Fruit fly (Drosophila melanogaster) whole organism, adult: ENCODE data around the gene Dmtn.

Experiments used
- CG11617 ChIP-seq: fragments of 200-800 bp; sonication (Bioruptor generic); optimal IDR thresholded peaks from 2 replicates; lab custom pipeline; 2017; ENCODE audit warnings: mild to moderate bottlenecking, missing biosample characterization, missing genetic modification reagents, missing genetic modification characterization
- CG12768 ChIP-seq: fragments of 200-800 bp; sonication (Bioruptor generic); optimal IDR thresholded peaks from 2 replicates; lab custom pipeline; 2017; ENCODE audit warnings: missing biosample characterization, missing genetic modification characterization, mild to moderate bottlenecking, moderate library complexity, missing genetic modification reagents
- CG14711 ChIP-seq: fragments of 200-800 bp; sonication (Bioruptor generic); optimal IDR thresholded peaks from 2 replicates; lab custom pipeline; 2018; ENCODE audit warnings: missing biosample characterization, mild to moderate bottlenecking, missing genetic modification characterization, moderate library complexity
- CG1620 ChIP-seq: fragments of 200-800 bp; sonication (Bioruptor generic); optimal IDR thresholded peaks from 2 replicates; lab custom pipeline; 2016; ENCODE audit warnings: missing biosample characterization, missing genetic modification characterization
- CG33017 ChIP-seq: fragments of 200-800 bp; sonication (Bioruptor generic); optimal IDR thresholded peaks from 2 replicates; lab custom pipeline; 2018; ENCODE audit warnings: missing biosample characterization, mild to moderate bottlenecking, missing genetic modification characterization, moderate library complexity
- CG5204 ChIP-seq: fragments of 200-800 bp; sonication (Bioruptor generic); optimal IDR thresholded peaks from 2 replicates; lab custom pipeline; 2016; ENCODE audit warnings: missing biosample characterization, missing genetic modification characterization
- CG7045 ChIP-seq: fragments of 200-800 bp; sonication (Bioruptor generic); optimal IDR thresholded peaks from 2 replicates; lab custom pipeline; 2017; ENCODE audit warnings: missing biosample characterization, mild to moderate bottlenecking, missing genetic modification characterization
- CG7101 ChIP-seq: fragments of 200-800 bp; sonication (Bioruptor generic); optimal IDR thresholded peaks from 2 replicates; lab custom pipeline; 2018; ENCODE audit warnings: missing biosample characterization, mild to moderate bottlenecking, missing genetic modification characterization, moderate library complexity
- Clk ChIP-seq: fragments of 200-800 bp; sonication (Bioruptor generic); optimal IDR thresholded peaks from 2 replicates; lab custom pipeline; 2017; ENCODE audit warnings: missing biosample characterization, missing genetic modification characterization
- Crg-1 ChIP-seq: fragments of 200-800 bp; sonication (Bioruptor generic); optimal IDR thresholded peaks from 2 replicates; lab custom pipeline; 2016; ENCODE audit warnings: missing biosample characterization, missing genetic modification characterization
- Hr96 ChIP-seq: fragments of 200-800 bp; sonication (Bioruptor generic); optimal IDR thresholded peaks from 2 replicates; lab custom pipeline; 2016; ENCODE audit warnings: missing biosample characterization, missing genetic modification characterization
- Mnt ChIP-seq: fragments of 200-800 bp; sonication (Bioruptor generic); optimal IDR thresholded peaks from 2 replicates; lab custom pipeline; 2016; ENCODE audit warnings: missing biosample characterization, mild to moderate bottlenecking, missing genetic modification characterization
- bab1 ChIP-seq: fragments of 200-800 bp; sonication (Bioruptor generic); optimal IDR thresholded peaks from 3 replicates; lab custom pipeline; 2019; ENCODE audit warnings: missing biosample characterization, mild to moderate bottlenecking, missing genetic modification characterization, moderate library complexity
- cic ChIP-seq: fragments of 200-800 bp; sonication (Bioruptor generic); optimal IDR thresholded peaks from 2 replicates; lab custom pipeline; 2017; ENCODE audit warnings: missing biosample characterization, mild to moderate bottlenecking, missing genetic modification characterization, moderate library complexity
- cnc ChIP-seq, 2 experiments: fragments of >200 bp; optimal IDR thresholded peaks; 2 replicates each; lab custom pipeline; 2017
- kay ChIP-seq: fragments of 200-800 bp; sonication (Bioruptor generic); peaks from one replicate; lab custom pipeline; 2016; ENCODE audit warnings: missing biosample characterization, missing genetic modification characterization, borderline replicate concordance
- ovo ChIP-seq: fragments of 200-800 bp; sonication (Bioruptor generic); optimal IDR thresholded peaks from 2 replicates; lab custom pipeline; 2016; ENCODE audit warnings: missing biosample characterization, missing genetic modification characterization
- pad ChIP-seq: fragments of 200-800 bp; sonication (Bioruptor generic); optimal IDR thresholded peaks from 3 replicates; lab custom pipeline; 2017; ENCODE audit warnings: missing biosample characterization, missing genetic modification characterization, mild to moderate bottlenecking, moderate library complexity, missing genetic modification reagents
- tj ChIP-seq: fragments of 200-800 bp; sonication (Bioruptor generic); optimal IDR thresholded peaks from 3 replicates; lab custom pipeline; 2017; ENCODE audit warnings: missing biosample characterization, mild to moderate bottlenecking, missing genetic modification characterization, moderate library complexity
- toe ChIP-seq: fragments of 200-800 bp; sonication (Bioruptor generic); optimal IDR thresholded peaks from 2 replicates; lab custom pipeline; 2016; ENCODE audit warnings: missing biosample characterization, missing genetic modification characterization

Gene Dmtn

dm6 chr3R:6350755-6351154 is 54.9 kb downstream of the Dmtn start, which contains the start of gene Pak:
TSS of gene Pak (plus strand) at chr3R:6350896.
- TF ChIP-seq CG7045 (GFP tag; lab: Kevin White, UChicago): no peak

dm6 chr3R:6348943-6349342 is 56.8 kb downstream of the Dmtn start, which contains the start of gene Hr83:
TSS of gene Hr83 (plus strand) at chr3R:6349243.
- TF ChIP-seq CG12768 (no peak), Crg-1 (no peak), CG1620 (no peak), tj (GFP tag; lab: Kevin White, UChicago) (no peak), toe (GFP tag; lab: Kevin White, UChicago) (no peak), CG14711 (tag; lab: Kevin White, UChicago) (no peak)

dm6 chr3R:6345814-6346213 is 59.9 kb downstream of the Dmtn start, which contains the start of the genes SmD2 and CG18048:
TSS of gene SmD2 (minus strand) at chr3R:6345911.
TSS of gene CG18048 (plus strand) at chr3R:6346111.
- peak; percentile 6 for TF ChIP-seq Hr96 (GFP tag; lab: Kevin White, UChicago)
- no peak for TF ChIP-seq ovo (GFP tag; lab: Kevin White, UChicago)
- no peak for TF ChIP-seq CG33017
- no peak for TF ChIP-seq kay (GFP tag; lab: Kevin White, UChicago)
- peak; percentile 14 for TF ChIP-seq CG14711 (tag; lab: Kevin White, UChicago)
- TF ChIP-seq Crg-1: no peak
- TF ChIP-seq CG7045 (GFP tag; lab: Kevin White, UChicago): no peak
- peak; percentile 23 for TF ChIP-seq CG1620
- peak; percentile 24 for TF ChIP-seq bab1
- no peak for TF ChIP-seq CG11617 (GFP tag; lab: Kevin White, UChicago)
- no peak for TF ChIP-seq cnc (optimal IDR thresholded peaks at IDR 0.05; lab: Kevin White, UChicago)
- TF ChIP-seq cic (GFP tag; lab: Kevin White, UChicago): no peak
- peak; percentile 6 for TF ChIP-seq tj (GFP tag; lab: Kevin White, UChicago)
- TF ChIP-seq CG12768: peak; percentile 7
- no peak for TF ChIP-seq pad (GFP tag; lab: Kevin White, UChicago)
- peak; percentile 65 for TF ChIP-seq Mnt
- no peak for TF ChIP-seq Clk
- TF ChIP-seq CG5204 (GFP tag; lab: Kevin White, UChicago): peak; percentile 18
- TF ChIP-seq CG7101 (tag; lab: Kevin White, UChicago): no peak
- TF ChIP-seq toe (GFP tag; lab: Kevin White, UChicago): no peak

- TF ChIP-seq Crg-1: no peak
- TF ChIP-seq toe (GFP tag; lab: Kevin White, UChicago): no peak
- TF ChIP-seq CG7101 (tag; lab: Kevin White, UChicago): no peak
- TF ChIP-seq tj (GFP tag; lab: Kevin White, UChicago): no peak
- no peak for TF ChIP-seq cnc (optimal IDR thresholded peaks at IDR 0.05; lab: Kevin White, UChicago)
These were observed 62.1 kb downstream of the Dmtn start, which contains the start of gene CG17919 for dm6 chr3R:6343396-6344239. TSS of gene CG17919 (plus strand) at chr3R:6344029.

- TF ChIP-seq CG12768 (no peak), ovo (GFP tag; lab: Kevin White, UChicago) (no peak), Mnt (no peak), CG11617 (GFP tag; lab: Kevin White, UChicago) (no peak), CG5204 (GFP tag; lab: Kevin White, UChicago) (no peak), CG1620 (no peak), bab1 (no peak), cic (GFP tag; lab: Kevin White, UChicago) (no peak), cnc (optimal IDR thresholded peaks at IDR 0.05; lab: Kevin White, UChicago) (no peak), CG14711 (tag; lab: Kevin White, UChicago) (no peak), CG33017 (no peak), tj (GFP tag; lab: Kevin White, UChicago) (no peak)
These were observed 63.0 kb downstream of the Dmtn start, which contains the start of gene CG10298 for dm6 chr3R:6342702-6343101. TSS of gene CG10298 (plus strand) at chr3R:6343002.

dm6 chr3R:6341668-6342067 is 64.0 kb downstream of the Dmtn start, which contains the start of gene CG17917:
TSS of gene CG17917 (plus strand) at chr3R:6341968.
- no peak for TF ChIP-seq Mnt
- no peak for TF ChIP-seq CG33017
- TF ChIP-seq cnc (optimal IDR thresholded peaks at IDR 0.05; lab: Kevin White, UChicago): no peak
- TF ChIP-seq Crg-1: no peak
- TF ChIP-seq bab1: no peak
- TF ChIP-seq ovo (GFP tag; lab: Kevin White, UChicago): no peak
- TF ChIP-seq tj (GFP tag; lab: Kevin White, UChicago): no peak
- TF ChIP-seq CG5204 (GFP tag; lab: Kevin White, UChicago): no peak
- no peak for TF ChIP-seq CG7101 (tag; lab: Kevin White, UChicago)
- no peak for TF ChIP-seq CG12768
- TF ChIP-seq CG11617 (GFP tag; lab: Kevin White, UChicago): no peak
- TF ChIP-seq Hr96 (GFP tag; lab: Kevin White, UChicago): no peak
- no peak for TF ChIP-seq cic (GFP tag; lab: Kevin White, UChicago)
- TF ChIP-seq Clk: no peak

- TF ChIP-seq bab1: no peak
- no peak for TF ChIP-seq CG14711 (tag; lab: Kevin White, UChicago)
- TF ChIP-seq toe (GFP tag; lab: Kevin White, UChicago): no peak
- TF ChIP-seq CG7101 (tag; lab: Kevin White, UChicago): no peak
- no peak for TF ChIP-seq CG7045 (GFP tag; lab: Kevin White, UChicago)
- TF ChIP-seq ovo (GFP tag; lab: Kevin White, UChicago): no peak
These were observed 65.9 kb downstream of the Dmtn start, which contains the start of gene Osi20 for dm6 chr3R:6339795-6340194. TSS of gene Osi20 (plus strand) at chr3R:6340095.
